Worm (Caenorhabditis elegans): ENCODE data around the gene F21E9.2.
A peak's percentile ranks its signal among the peaks of the same experiment; 100 is the strongest.

The F21E9.2 gene

DNA sequence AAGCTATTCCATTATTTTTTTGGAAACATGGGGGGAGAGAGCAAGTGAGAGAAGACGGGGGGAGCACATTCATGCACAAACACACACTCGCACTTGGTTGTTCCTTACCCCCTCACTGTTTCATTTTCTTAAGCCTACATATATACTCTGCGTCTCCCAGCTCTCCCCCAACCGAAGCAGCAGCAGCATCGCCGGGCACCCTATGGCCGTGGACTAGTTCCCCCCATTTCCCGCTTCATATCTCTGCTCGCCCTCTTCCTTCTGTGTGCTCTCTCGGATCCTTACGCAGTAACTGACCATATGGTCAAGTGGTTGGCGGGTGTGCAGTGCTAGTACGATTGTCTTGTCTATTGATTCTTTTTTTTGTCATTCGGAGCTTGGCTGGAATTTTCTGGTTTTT lies 27.5 kb downstream of the F21E9.2 start (continued):
- peak; percentile 52 for TF ChIP-seq dmd-4 (tag; optimal IDR thresholded peaks at IDR 0.05; ENCODE audit: borderline replicate concordance)
- TF ChIP-seq madf-2 (tag; optimal IDR thresholded peaks at IDR 0.05), result peak; percentile 27
- no peak for TF ChIP-seq pha-4 (tag; optimal IDR thresholded peaks at IDR 0.05)
- TF ChIP-seq ceh-31 (tag; optimal IDR thresholded peaks at IDR 0.05), result peak; percentile 96
- peak; percentile 69 for TF ChIP-seq ref-2 (tag; optimal IDR thresholded peaks at IDR 0.05)
- peak; percentile 47 for TF ChIP-seq pag-3 (tag; optimal IDR thresholded peaks at IDR 0.05; ENCODE audit: borderline replicate concordance)
- peak; percentile 75 for TF ChIP-seq hlh-30 (tag; optimal IDR thresholded peaks at IDR 0.05; ENCODE audit: insufficient read depth)
- peak; percentile 79 for TF ChIP-seq F13H6.1 (tag; optimal IDR thresholded peaks at IDR 0.05)
- TF ChIP-seq pha-2 (tag; optimal IDR thresholded peaks at IDR 0.05), result peak; percentile 46
- TF ChIP-seq C08G9.2 (tag; optimal IDR thresholded peaks at IDR 0.05), result peak; percentile 85
- TF ChIP-seq eyg-1 (tag; optimal IDR thresholded peaks at IDR 0.05), result peak; percentile 74
- TF ChIP-seq ceh-34 (tag; optimal IDR thresholded peaks at IDR 0.05), result peak; percentile 85
- no peak for TF ChIP-seq pat-9 (tag; optimal IDR thresholded peaks at IDR 0.05)
- TF ChIP-seq zip-5 (tag; optimal IDR thresholded peaks at IDR 0.05), result peak; percentile 17
- TF ChIP-seq ceh-22 (tag; optimal IDR thresholded peaks at IDR 0.05), result peak; percentile 16
- peak; percentile 67 for TF ChIP-seq syd-9 (tag; optimal IDR thresholded peaks at IDR 0.05)
- peak; percentile 89 for TF ChIP-seq hlh-8 (tag; optimal IDR thresholded peaks at IDR 0.05)
- TF ChIP-seq K02D7.2 (tag; optimal IDR thresholded peaks at IDR 0.05), result no peak
- TF ChIP-seq elt-2 (tag; optimal IDR thresholded peaks at IDR 0.05), result peak; percentile 64
- peak; percentile 56 for TF ChIP-seq tbx-7 (tag; optimal IDR thresholded peaks at IDR 0.05)
- no peak for TF ChIP-seq hlh-15 (tag; optimal IDR thresholded peaks at IDR 0.05)
- peak; percentile 68 for TF ChIP-seq rnt-1 (tag; optimal IDR thresholded peaks at IDR 0.05)
- TF ChIP-seq ztf-16 (tag; optimal IDR thresholded peaks at IDR 0.05), result peak; percentile 17
- peak; percentile 83 for TF ChIP-seq unc-42 (tag; optimal IDR thresholded peaks at IDR 0.05)
- TF ChIP-seq ceh-2 (tag; optimal IDR thresholded peaks at IDR 0.05), result peak; percentile 84
- TF ChIP-seq pros-1 (tag; optimal IDR thresholded peaks at IDR 0.05), result peak; percentile 77
- TF ChIP-seq Y22D7AL.16 (tag; optimal IDR thresholded peaks at IDR 0.05), result no peak
- TF ChIP-seq fkh-6 (tag; optimal IDR thresholded peaks at IDR 0.05), result peak; percentile 74
- no peak for TF ChIP-seq unc-86 (tag; optimal IDR thresholded peaks at IDR 0.05)

ce11 chrX:1299849-1300248 lies 29.9 kb downstream of the F21E9.2 start, which contains the start of gene inso-1:
inso-1 (plus strand) TSS chrX:1300149.
- TF ChIP-seq dve-1 (tag; optimal IDR thresholded peaks at IDR 0.05), result no peak

ce11 chrX:1295713-1296112 lies 34.0 kb downstream of the F21E9.2 start:
- no peak for TF ChIP-seq fkh-10 (GFP tag; optimal IDR thresholded peaks at IDR 0.05)
- no peak for TF ChIP-seq lin-11 (tag; optimal IDR thresholded peaks at IDR 0.05)
- no peak for TF ChIP-seq sdc-2 (tag; optimal IDR thresholded peaks at IDR 0.05)
- no peak for TF ChIP-seq ceh-19 (GFP tag; optimal IDR thresholded peaks at IDR 0.05)
- TF ChIP-seq ceh-24 (tag; optimal IDR thresholded peaks at IDR 0.05), result no peak
- no peak for TF ChIP-seq sox-4 (tag; optimal IDR thresholded peaks at IDR 0.05)
- no peak for TF ChIP-seq che-1 (tag; optimal IDR thresholded peaks at IDR 0.05)
- TF ChIP-seq ahr-1 (tag; optimal IDR thresholded peaks at IDR 0.05), result no peak
- TF ChIP-seq ceh-18 (tag; optimal IDR thresholded peaks at IDR 0.05), result no peak

All from whole organism, late embryonic.